Worm (Caenorhabditis elegans) whole organism, L2 larva: ENCODE data around the gene F25E2.3.

ENCODE experiments used
- ZK546.5 ChIP-seq: sonication (generic microtip); optimal IDR thresholded peaks from 2 replicates; lab custom pipeline; 2017; ENCODE audit warnings: missing biosample characterization, missing genetic modification characterization
- ama-1 ChIP-seq: fragments of 150-350 bp; optimal IDR thresholded peaks from 2 replicates; lab custom pipeline; 2018; ENCODE audit warnings: inconsistent platforms
- egl-27 ChIP-seq: sonication (generic microtip); optimal IDR thresholded peaks from 3 replicates; lab custom pipeline; 2017; ENCODE audit warnings: missing biosample characterization, missing genetic modification reagents, missing genetic modification characterization
- fos-1 ChIP-seq: fragments of 150-350 bp; optimal IDR thresholded peaks from 2 replicates; lab custom pipeline; 2014; ENCODE audit warnings: missing biosample characterization, missing genetic modification characterization
- nhr-237 ChIP-seq: fragments of 150-350 bp; optimal IDR thresholded peaks from 2 replicates; lab custom pipeline; 2014; ENCODE audit warnings: missing biosample characterization, missing genetic modification characterization
- unc-39 ChIP-seq: fragments of 150-350 bp; optimal IDR thresholded peaks from 2 replicates; lab custom pipeline; 2014; ENCODE audit warnings: missing biosample characterization, missing genetic modification characterization
- unc-62 ChIP-seq: fragments of 150-350 bp; optimal IDR thresholded peaks from 2 replicates; lab custom pipeline; 2014; ENCODE audit warnings: missing biosample characterization, missing genetic modification reagents, missing genetic modification characterization
- ztf-11 ChIP-seq: sonication (generic microtip); optimal IDR thresholded peaks from 2 replicates; lab custom pipeline; 2017; ENCODE audit warnings: missing biosample characterization, missing genetic modification characterization
- ztf-4 ChIP-seq: fragments of 150-350 bp; optimal IDR thresholded peaks from 2 replicates; lab custom pipeline; 2014; ENCODE audit warnings: missing biosample characterization, missing genetic modification characterization

- TF ChIP-seq unc-39 (tag; lab: Kevin White, UChicago) (no peak), ztf-11 (no peak), egl-27 (no peak), unc-62 (no peak), nhr-237 (no peak), fos-1 (tag; lab: Kevin White, UChicago) (no peak), ama-1 (lab: Kevin White, UChicago) (no peak), ZK546.5 (no peak), ztf-4 (no peak)
Measured at ce11 chrX:769550-769949, 43.4 kb downstream of the F25E2.3 start.
